Worm (Caenorhabditis elegans) whole organism, L4/young adult: ENCODE measurements around the gene R155.5.

ENCODE experiments used
- W03F9.2 ChIP-seq: fragments of 150-350 bp; optimal IDR thresholded peaks from 2 replicates; lab custom pipeline; 2014; ENCODE audit warnings: missing biosample characterization, missing genetic modification characterization
- dao-5 ChIP-seq: sonication (generic microtip); optimal IDR thresholded peaks from 2 replicates; lab custom pipeline; 2016; ENCODE audit warnings: missing genotype, missing genetic modification characterization, moderate library complexity, missing compliant biosample characterization
- him-1 ChIP-seq: sonication (generic microtip); optimal IDR thresholded peaks from 2 replicates; lab custom pipeline; 2016; ENCODE audit warnings: missing genotype, missing genetic modification reagents, missing genetic modification characterization, missing compliant biosample characterization

ce11 chrIII:1923419-1924318 lies 46.7 kb downstream of the R155.5 start:
- TF ChIP-seq him-1 (peak; percentile 72), W03F9.2 (tag; lab: Kevin White, UChicago) (no peak), dao-5 (tag; lab: Kevin White, UChicago) (no peak)
